Fruit fly (Drosophila melanogaster): Measurements from ENCODE around the gene Mur11Da.

Mur11Da gene

dm6 chrX:12947670-12948069, 20.0 kb upstream of the Mur11Da start (continued):
- no peak for TF ChIP-seq CHES-1-like (GFP tag; optimal IDR thresholded peaks at IDR 0.05)
- no peak for TF ChIP-seq crc (GFP tag; optimal IDR thresholded peaks at IDR 0.05)
- no peak for TF ChIP-seq rib (GFP tag; IDR thresholded peaks at IDR 0.05)
- TF ChIP-seq dmrt11E (tag; optimal IDR thresholded peaks at IDR 0.05) = no peak
- TF ChIP-seq mam (GFP tag; optimal IDR thresholded peaks at IDR 0.05) = no peak
- no peak for TF ChIP-seq Kr (GFP tag; optimal IDR thresholded peaks at IDR 0.05)
- TF ChIP-seq otp (GFP tag; IDR thresholded peaks at IDR 0.05) = no peak
- TF ChIP-seq Hmr (GFP tag; optimal IDR thresholded peaks at IDR 0.05) = peak; percentile 51
- no peak; the same call in 1 of the 3 replicates for TF ChIP-seq ci (GFP tag; IDR thresholded peaks at IDR 0.05)
- no peak for TF ChIP-seq br (optimal IDR thresholded peaks at IDR 0.05)
- no peak for TF ChIP-seq CG13624 (GFP tag; optimal IDR thresholded peaks at IDR 0.05)
- no peak for TF ChIP-seq Rfx (GFP tag; IDR thresholded peaks at IDR 0.05)
- no peak for TF ChIP-seq HLH54F (GFP tag; optimal IDR thresholded peaks at IDR 0.05)
- TF ChIP-seq Adf1 (GFP tag; IDR thresholded peaks at IDR 0.05) = no peak
- TF ChIP-seq CG10274 (GFP tag; optimal IDR thresholded peaks at IDR 0.05) = no peak
- TF ChIP-seq CG33557 (GFP tag; optimal IDR thresholded peaks at IDR 0.05) = peak; percentile 55
- peak; percentile 10 for TF ChIP-seq Fer3 (tag; optimal IDR thresholded peaks at IDR 0.05)
- no peak for TF ChIP-seq ham (GFP tag; IDR thresholded peaks at IDR 0.05)
- no peak for TF ChIP-seq stc (GFP tag; IDR thresholded peaks at IDR 0.05)
- no peak for TF ChIP-seq al (GFP tag; IDR thresholded peaks at IDR 0.05)
- no peak for TF ChIP-seq CG7357 (GFP tag; IDR thresholded peaks at IDR 0.05)
- TF ChIP-seq gsb-n (tag; optimal IDR thresholded peaks at IDR 0.05) = no peak
- TF ChIP-seq CG2202 (tag; optimal IDR thresholded peaks at IDR 0.05) = peak; percentile 7
- no peak for TF ChIP-seq CG12219 (GFP tag; optimal IDR thresholded peaks at IDR 0.05)
- TF ChIP-seq CG1602 (GFP tag; optimal IDR thresholded peaks at IDR 0.05) = no peak
- TF ChIP-seq ranshi (GFP tag; IDR thresholded peaks at IDR 0.05) = no peak
- TF ChIP-seq hkb (optimal IDR thresholded peaks at IDR 0.05) = no peak
- TF ChIP-seq hkb (GFP tag; IDR thresholded peaks at IDR 0.05) = no peak
- TF ChIP-seq Aef1 (GFP tag; IDR thresholded peaks at IDR 0.05) = no peak
- TF ChIP-seq vvl (GFP tag; IDR thresholded peaks at IDR 0.05) = no peak
- TF ChIP-seq CG31388 (GFP tag; optimal IDR thresholded peaks at IDR 0.05) = no peak
- no peak for TF ChIP-seq CG16779 (GFP tag; IDR thresholded peaks at IDR 0.05)
- no peak for TF ChIP-seq CG15269 (tag; optimal IDR thresholded peaks at IDR 0.05)
- TF ChIP-seq H15 (GFP tag; IDR thresholded peaks at IDR 0.05) = no peak
- TF ChIP-seq cas (GFP tag; IDR thresholded peaks at IDR 0.05) = no peak
- TF ChIP-seq tx (GFP tag; optimal IDR thresholded peaks at IDR 0.05) = no peak
- no peak for TF ChIP-seq tin (GFP tag; optimal IDR thresholded peaks at IDR 0.05)
- TF ChIP-seq z (GFP tag; IDR thresholded peaks at IDR 0.05) = no peak
- no peak for TF ChIP-seq Max (GFP tag; optimal IDR thresholded peaks at IDR 0.05)
- no peak for TF ChIP-seq lilli (GFP tag; optimal IDR thresholded peaks at IDR 0.05)
- TF ChIP-seq CG4730 (GFP tag; IDR thresholded peaks at IDR 0.05) = no peak
- TF ChIP-seq CG12659 (GFP tag; optimal IDR thresholded peaks at IDR 0.05) = no peak
- no peak for TF ChIP-seq CG1024 (GFP tag; IDR thresholded peaks at IDR 0.05)
- peak; percentile 34 for TF ChIP-seq CG13296 (GFP tag; optimal IDR thresholded peaks at IDR 0.05)
- TF ChIP-seq CG7928 (GFP tag; optimal IDR thresholded peaks at IDR 0.05) = no peak
- no peak for TF ChIP-seq CG1792 (GFP tag; optimal IDR thresholded peaks at IDR 0.05)
- TF ChIP-seq toy (GFP tag; IDR thresholded peaks at IDR 0.05) = no peak
- no peak for TF ChIP-seq emc (GFP tag; optimal IDR thresholded peaks at IDR 0.05)
- no peak for TF ChIP-seq pb (GFP tag; optimal IDR thresholded peaks at IDR 0.05)
- TF ChIP-seq YL-1 (GFP tag; optimal IDR thresholded peaks at IDR 0.05) = peak; percentile 11
- TF ChIP-seq ind (GFP tag; optimal IDR thresholded peaks at IDR 0.05) = no peak
- TF ChIP-seq CG13287 (GFP tag; IDR thresholded peaks at IDR 0.05; ENCODE audit: partially characterized antibody) = no peak
- TF ChIP-seq CG34422 (GFP tag; IDR thresholded peaks at IDR 0.05) = no peak
- TF ChIP-seq Hr78 (GFP tag; optimal IDR thresholded peaks at IDR 0.05) = no peak
